Fruit fly (Drosophila melanogaster) whole organism, pupa: ENCODE results near the gene NTPase.

ENCODE experiments used
- CG12605 ChIP-seq: fragments of 200-800 bp; sonication (Bioruptor generic); IDR thresholded peaks from 2 replicates; pipeline ENCODE4 v1.3.6; 2022; ENCODE audit warnings: missing biosample characterization, missing genetic modification characterization
- CG14655 ChIP-seq: fragments of 200-800 bp; sonication (Bioruptor generic); optimal IDR thresholded peaks from 3 replicates; lab custom pipeline; 2017; ENCODE audit warnings: mild to moderate bottlenecking, missing biosample characterization, missing genetic modification reagents, missing genetic modification characterization
- CG8159 ChIP-seq: fragments of 200-800 bp; sonication (Bioruptor generic); optimal IDR thresholded peaks from 3 replicates; lab custom pipeline; 2018; ENCODE audit warnings: missing biosample characterization, mild to moderate bottlenecking, missing genetic modification characterization, moderate library complexity
- CG8301 ChIP-seq: fragments of 200-800 bp; sonication (Bioruptor generic); optimal IDR thresholded peaks from 2 replicates; lab custom pipeline; 2018; ENCODE audit warnings: missing biosample characterization, mild to moderate bottlenecking, missing genetic modification characterization
- EcR ChIP-seq: fragments of 200-800 bp; sonication (Bioruptor generic); optimal IDR thresholded peaks from 3 replicates; lab custom pipeline; 2019; ENCODE audit warnings: missing biosample characterization, missing genetic modification characterization, mild to moderate bottlenecking, moderate library complexity, missing genetic modification reagents
- Ets98B ChIP-seq: fragments of 200-800 bp; sonication (Bioruptor generic); IDR thresholded peaks from 2 replicates; pipeline ENCODE4 v1.3.6; 2022; ENCODE audit warnings: missing biosample characterization, missing genetic modification characterization
- Pif1A ChIP-seq: fragments of 200-800 bp; sonication (Bioruptor generic); optimal IDR thresholded peaks from 3 replicates; lab custom pipeline; 2016; ENCODE audit warnings: missing biosample characterization, missing genetic modification characterization
- Pif1B ChIP-seq: fragments of 200-800 bp; sonication (Bioruptor generic); optimal IDR thresholded peaks from 3 replicates; lab custom pipeline; 2016; ENCODE audit warnings: missing biosample characterization, missing genetic modification characterization
- Snoo ChIP-seq: fragments of 200-800 bp; sonication (Bioruptor generic); optimal IDR thresholded peaks from 3 replicates; lab custom pipeline; 2017; ENCODE audit warnings: missing biosample characterization, mild to moderate bottlenecking, missing genetic modification characterization, inconsistent platforms
- fd96Ca ChIP-seq: fragments of 200-800 bp; sonication (Bioruptor generic); IDR thresholded peaks from 3 replicates; pipeline ENCODE4 v1.3.6; 2022; ENCODE audit warnings: missing biosample characterization, missing genetic modification characterization

dm6 chr2L:2887760-2888600, 2.3 kb upstream of the NTPase start:
- TF ChIP-seq EcR (GFP tag; lab: Kevin White, UChicago) = no peak
- TF ChIP-seq Pif1B (GFP tag; lab: Kevin White, UChicago) = peak; percentile 6
- no peak for TF ChIP-seq Pif1A
- TF ChIP-seq CG14655 = peak; percentile 4
- no peak for TF ChIP-seq CG8159 (tag; lab: Kevin White, UChicago)
- TF ChIP-seq fd96Ca (GFP tag; lab: Robert Waterston, UW) = no peak
- TF ChIP-seq Snoo (tag; lab: Kevin White, UChicago) = no peak
- TF ChIP-seq CG12605 (GFP tag; lab: Robert Waterston, UW) = 0 out of 2 replicates have a peak, but pooled peaks have one; percentile 6
- TF ChIP-seq CG8301 = no peak
- TF ChIP-seq Ets98B = no peak
